Fruit fly (Drosophila melanogaster) S2 (cell line): ENCODE results near the gene CG34258.

ENCODE experiments used
- CG8478 ChIP-seq: fragments of >200 bp; optimal IDR thresholded peaks from 2 replicates; lab custom pipeline; 2018
- CTCF ChIP-seq, 2 experiments: fragments of >200 bp; optimal IDR thresholded peaks; 2 replicates each; lab custom pipeline; 2018

DNA sequence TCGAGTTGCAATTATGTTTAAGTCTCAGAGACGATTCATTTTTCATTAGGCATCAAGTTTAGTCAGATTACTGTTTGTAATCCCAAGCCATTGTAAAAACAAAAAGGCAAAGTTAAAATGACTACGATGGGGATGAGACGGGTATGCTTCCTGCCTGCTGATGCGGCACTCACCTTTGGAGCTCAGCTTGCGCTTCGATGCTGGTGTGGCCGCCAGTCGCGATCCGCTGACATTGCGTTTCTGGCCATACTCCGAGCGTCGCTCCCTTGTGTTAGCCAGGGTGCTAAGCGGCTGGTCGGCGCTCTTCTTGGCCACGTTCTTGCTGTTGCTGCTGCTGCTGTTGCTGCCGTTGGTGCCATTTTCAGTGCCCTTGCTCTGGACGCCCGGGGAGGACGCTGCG is 31.8 kb downstream of the CG34258 start:
- TF ChIP-seq CG8478 (lab: Kevin White, UChicago), result no peak
- no peak for TF ChIP-seq CTCF (optimal IDR thresholded peaks at IDR 0.05; lab: Kevin White, UChicago)
